Fruit fly (Drosophila melanogaster): ENCODE results near the gene atl.

DNA sequence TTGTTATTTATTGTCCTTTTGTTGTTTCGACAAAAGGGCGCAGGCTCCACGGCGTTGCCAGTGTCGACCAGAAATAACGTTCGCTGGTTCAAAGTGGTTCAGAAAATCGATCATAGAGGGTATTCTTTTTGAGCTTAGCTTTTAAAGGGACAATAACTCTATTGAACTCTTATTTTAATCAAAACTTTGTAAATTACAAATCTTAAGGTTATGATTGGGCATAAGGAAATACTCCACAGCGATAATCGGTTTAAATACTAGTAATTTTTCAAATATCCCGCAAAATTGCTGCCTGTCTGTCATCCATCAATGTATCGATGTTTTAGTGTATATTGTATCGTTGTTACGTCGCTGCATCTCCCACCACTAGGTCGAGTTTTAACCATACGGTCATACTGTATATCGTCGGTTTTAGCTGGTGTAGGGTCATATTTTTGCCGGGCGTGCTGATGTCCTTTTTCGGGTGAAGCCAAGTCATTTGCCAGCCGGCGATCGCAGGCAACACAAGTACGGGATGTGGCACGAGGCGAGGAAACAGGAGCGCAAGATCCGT lies 29.4 kb downstream of the atl start, which contains the start of the genes CG31125 and CG6695:
- TF ChIP-seq psq (optimal IDR thresholded peaks at IDR 0.05), result no peak
- no peak for TF ChIP-seq pan (optimal IDR thresholded peaks at IDR 0.05)
- no peak for TF ChIP-seq EcR (GFP tag; optimal IDR thresholded peaks at IDR 0.05)
- no peak for TF ChIP-seq usp (GFP tag; optimal IDR thresholded peaks at IDR 0.05)

All from whole organism.